Worm (Caenorhabditis elegans): Measurements from ENCODE around the gene R02E4.3.

ce11 chrX:4131354-4131753 lies 29.4 kb upstream of the R02E4.3 start:
- no peak for TF ChIP-seq T22C8.4 (GFP tag; IDR thresholded peaks at IDR 0.05)
- TF ChIP-seq tab-1 (GFP tag; IDR thresholded peaks at IDR 0.05): no peak
- no peak for TF ChIP-seq ztf-29 (GFP tag; IDR thresholded peaks at IDR 0.05)
- TF ChIP-seq med-1 (GFP tag; optimal IDR thresholded peaks at IDR 0.05; ENCODE audit: insufficient read depth): no peak
- no peak for TF ChIP-seq klf-2 (GFP tag; conservative IDR thresholded peaks at IDR 0.05)
